Fruit fly (Drosophila melanogaster) whole organism: Measurements from ENCODE around the gene CG11703.

Experiments
- psq ChIP-seq: fragments of >200 bp; optimal IDR thresholded peaks from 2 replicates; lab custom pipeline; 2017
- usp ChIP-seq: fragments of >200 bp; optimal IDR thresholded peaks from 2 replicates; lab custom pipeline; 2017; ENCODE audit warnings: missing biosample characterization, missing genetic modification characterization, mixed read lengths

dm6 chr3R:19228080-19228479, at the start of gene CG11703:
- TF ChIP-seq psq (lab: Kevin White, UChicago) (no peak), usp (GFP tag; lab: Kevin White, UChicago) (no peak)
